Fruit fly (Drosophila melanogaster): ENCODE results near the gene CG31195.
A peak's percentile ranks its signal among the peaks of the same experiment; 100 is the strongest.

- TF ChIP-seq HLH106 (tag; optimal IDR thresholded peaks at IDR 0.05): no peak
- peak; percentile 21 for TF ChIP-seq sage (GFP tag; optimal IDR thresholded peaks at IDR 0.05)
- TF ChIP-seq pan (optimal IDR thresholded peaks at IDR 0.05): no peak
- no peak for TF ChIP-seq OdsH (GFP tag; optimal IDR thresholded peaks at IDR 0.05)
- peak in 1 of 2 experiments; percentile 6 for TF ChIP-seq foxo (GFP tag; optimal IDR thresholded peaks at IDR 0.05)
- no peak for TF ChIP-seq dmrt93B (GFP tag; optimal IDR thresholded peaks at IDR 0.05)
- TF ChIP-seq psq (GFP tag; optimal IDR thresholded peaks at IDR 0.05): peak; percentile 65
- TF ChIP-seq lola (GFP tag; optimal IDR thresholded peaks at IDR 0.05): no peak
- peak; percentile 43 for TF ChIP-seq h (GFP tag; optimal IDR thresholded peaks at IDR 0.05)
- no peak for TF ChIP-seq usp (GFP tag; optimal IDR thresholded peaks at IDR 0.05)
- TF ChIP-seq fru (GFP tag; optimal IDR thresholded peaks at IDR 0.05): peak; percentile 59
Measured at dm6 chr3R:20779969-20780368, 17.8 kb upstream of the CG31195 start.
